Worm (Caenorhabditis elegans) whole organism, young adult: Measurements from ENCODE around the gene C03B1.2.

Source experiments
- C06A6.2 ChIP-seq: fragments of 200-800 bp; sonication (Bioruptor generic); conservative IDR thresholded peaks from 2 replicates; pipeline ENCODE4 v1.3.6; 2022; ENCODE audit warnings: missing genetic modification characterization, missing compliant biosample characterization
- F33H1.4 ChIP-seq: fragments of 200-800 bp; sonication (Bioruptor generic); IDR thresholded peaks from 2 replicates; pipeline ENCODE4 v1.3.6; 2022; ENCODE audit warnings: missing genetic modification reagents, missing genetic modification characterization, missing compliant biosample characterization
- Y67H2A.10 ChIP-seq: fragments of 200-800 bp; sonication (Bioruptor generic); conservative IDR thresholded peaks from 2 replicates; pipeline ENCODE4 v1.3.6; 2022; ENCODE audit warnings: missing genetic modification reagents, missing genetic modification characterization, missing compliant biosample characterization
- ama-1 ChIP-seq, 3 experiments: fragments of 150-350 bp in 1 of 3; sonication (generic microtip) in 2 of 3; optimal IDR thresholded peaks; 2 replicates each; lab custom pipeline; 2014 to 2018; ENCODE audit warnings: missing biosample characterization in 2 of 3, missing genetic modification characterization in 2 of 3, missing genetic modification reagents in 2 of 3
- attf-5 ChIP-seq: fragments of 200-800 bp; sonication (Bioruptor generic); optimal IDR thresholded peaks from 2 replicates; lab custom pipeline; 2018; ENCODE audit warnings: mild to moderate bottlenecking, missing genetic modification characterization, missing compliant biosample characterization
- nfyb-1 ChIP-seq: fragments of 200-800 bp; sonication (Bioruptor generic); IDR thresholded peaks from 2 replicates; pipeline ENCODE4 v1.3.6; 2022; ENCODE audit warnings: missing genetic modification reagents, missing genetic modification characterization, missing compliant biosample characterization
- snpc-1.3 ChIP-seq: sonication (generic microtip); optimal IDR thresholded peaks from 2 replicates; lab custom pipeline; 2017; ENCODE audit warnings: missing genetic modification characterization, mild to moderate bottlenecking, missing compliant biosample characterization, antibody characterized with exemption, moderate library complexity, missing genotype, missing genetic modification reagents; ENCODE audit not compliant: insufficient read depth

- TF ChIP-seq nfyb-1 (GFP tag; lab: Robert Waterston, UW) (no peak), attf-5 (GFP tag; lab: Kevin White, UChicago) (no peak), ama-1 (optimal IDR thresholded peaks at IDR 0.05; lab: Kevin White, UChicago) (no peak), ama-1 (GFP tag; optimal IDR thresholded peaks at IDR 0.05; lab: Kevin White, UChicago) (no peak), F33H1.4 (GFP tag; lab: Robert Waterston, UW) (no peak), snpc-1.3 (tag; lab: Kevin White, UChicago) (no peak), C06A6.2 (GFP tag; lab: Robert Waterston, UW) (no peak), Y67H2A.10 (GFP tag; lab: Robert Waterston, UW) (no peak)
Measured at ce11 chrX:6337951-6338350, 31.9 kb upstream of the C03B1.2 start, which contains the start of gene C03B1.13.
